Fruit fly (Drosophila melanogaster) whole organism, embryonic: ENCODE data around the gene CG43055.

Source experiments
- Abd-B ChIP-seq: fragments of 200-800 bp; sonication (Bioruptor generic); optimal IDR thresholded peaks from 2 replicates; lab custom pipeline; 2018; ENCODE audit warnings: missing biosample characterization, mild to moderate bottlenecking, missing genetic modification characterization, moderate library complexity
- Atf6 ChIP-seq: fragments of 200-800 bp; sonication (Bioruptor generic); IDR thresholded peaks from 2 replicates; pipeline ENCODE4 v1.3.6; 2022; ENCODE audit warnings: missing biosample characterization, missing genetic modification characterization
- BEAF-32 ChIP-seq: fragments of 200-800 bp; sonication (Bioruptor generic); optimal IDR thresholded peaks from 3 replicates; lab custom pipeline; 2017; ENCODE audit warnings: missing biosample characterization, missing genetic modification characterization, mild to moderate bottlenecking, moderate library complexity, missing genetic modification reagents
- CG10431 ChIP-seq: fragments of 200-800 bp; sonication (Bioruptor generic); optimal IDR thresholded peaks from 3 replicates; lab custom pipeline; 2018; ENCODE audit warnings: missing biosample characterization, mild to moderate bottlenecking, missing genetic modification characterization
- CG10565 ChIP-seq: fragments of 200-800 bp; sonication (Bioruptor generic); optimal IDR thresholded peaks from 3 replicates; lab custom pipeline; 2016; ENCODE audit warnings: missing biosample characterization, mild to moderate bottlenecking, missing genetic modification characterization
- CG11093 ChIP-seq: fragments of 200-800 bp; sonication (Bioruptor generic); IDR thresholded peaks from 3 replicates; pipeline ENCODE4 v1.3.6; 2022; ENCODE audit warnings: missing biosample characterization, missing genetic modification characterization
- CG11696 ChIP-seq: fragments of 200-800 bp; sonication (Bioruptor generic); IDR thresholded peaks from 2 replicates; pipeline ENCODE4 v1.3.6; 2022; ENCODE audit warnings: missing biosample characterization, missing genetic modification characterization
- CG1602 ChIP-seq: fragments of 200-800 bp; sonication (Bioruptor generic); optimal IDR thresholded peaks from 3 replicates; lab custom pipeline; 2016; ENCODE audit warnings: missing biosample characterization, missing genetic modification characterization
- CG17186 ChIP-seq: fragments of 200-800 bp; sonication (Bioruptor generic); optimal IDR thresholded peaks from 3 replicates; lab custom pipeline; 2017; ENCODE audit warnings: missing biosample characterization, missing genetic modification reagents, missing genetic modification characterization
- CG17829 ChIP-seq: fragments of 200-800 bp; optimal IDR thresholded peaks from 2 replicates; lab custom pipeline; 2019; ENCODE audit warnings: missing biosample characterization, mild to moderate bottlenecking, missing genetic modification characterization, moderate library complexity
- CG30431 ChIP-seq: fragments of 200-800 bp; sonication (Bioruptor generic); optimal IDR thresholded peaks from 2 replicates; lab custom pipeline; 2017; ENCODE audit warnings: missing biosample characterization, missing genetic modification characterization
- CG32532 ChIP-seq: fragments of 200-800 bp; sonication (Bioruptor generic); IDR thresholded peaks from 2 replicates; pipeline ENCODE4 v1.3.6; 2022; ENCODE audit warnings: missing biosample characterization, missing genetic modification characterization
- CG32767 ChIP-seq: fragments of 200-800 bp; sonication (Bioruptor generic); IDR thresholded peaks from 2 replicates; pipeline ENCODE4 v1.3.6; 2022; ENCODE audit warnings: missing biosample characterization, missing genetic modification characterization
- CG4328 ChIP-seq: fragments of 200-800 bp; sonication (Bioruptor generic); optimal IDR thresholded peaks from 3 replicates; lab custom pipeline; 2017; ENCODE audit warnings: missing biosample characterization, missing genetic modification reagents, missing genetic modification characterization
- CG4360 ChIP-seq: fragments of 200-800 bp; sonication (Bioruptor generic); IDR thresholded peaks from 2 replicates; pipeline ENCODE4 v1.3.6; 2022; ENCODE audit warnings: missing biosample characterization, missing genetic modification characterization
- CG4424 ChIP-seq: fragments of 200-800 bp; sonication (Bioruptor generic); optimal IDR thresholded peaks from 3 replicates; lab custom pipeline; 2016; ENCODE audit warnings: missing biosample characterization, missing genetic modification characterization
- CG4854 ChIP-seq: fragments of 200-800 bp; sonication (Bioruptor generic); optimal IDR thresholded peaks from 2 replicates; lab custom pipeline; 2016; ENCODE audit warnings: missing biosample characterization, missing genetic modification characterization, inconsistent platforms
- CG6813 ChIP-seq: fragments of 200-800 bp; sonication (Bioruptor generic); optimal IDR thresholded peaks from 2 replicates; lab custom pipeline; 2017; ENCODE audit warnings: missing biosample characterization, missing genetic modification characterization, mild to moderate bottlenecking, moderate library complexity, missing genetic modification reagents
- CG7786 ChIP-seq: fragments of 200-800 bp; sonication (Bioruptor generic); optimal IDR thresholded peaks from 2 replicates; lab custom pipeline; 2016; ENCODE audit warnings: missing biosample characterization, missing genetic modification characterization
- CG8388 ChIP-seq: fragments of 200-800 bp; sonication (Bioruptor generic); optimal IDR thresholded peaks from 2 replicates; lab custom pipeline; 2019; ENCODE audit warnings: missing biosample characterization, mild to moderate bottlenecking, missing genetic modification characterization, moderate library complexity
- CG9215 ChIP-seq: fragments of 200-800 bp; sonication (Bioruptor generic); IDR thresholded peaks from 2 replicates; pipeline ENCODE4 v1.3.6; 2022; ENCODE audit warnings: missing biosample characterization, missing genetic modification characterization
- CkIIα-i1 ChIP-seq: fragments of 200-800 bp; sonication (Bioruptor generic); IDR thresholded peaks from 2 replicates; pipeline ENCODE4 v1.3.6; 2022; ENCODE audit warnings: missing biosample characterization, missing genetic modification characterization
- Dp ChIP-seq: fragments of 200-800 bp; sonication (Bioruptor generic); optimal IDR thresholded peaks from 2 replicates; lab custom pipeline; 2018; ENCODE audit warnings: missing biosample characterization, mild to moderate bottlenecking, missing genetic modification characterization, moderate library complexity
- Dref ChIP-seq: fragments of 200-800 bp; sonication (Bioruptor generic); IDR thresholded peaks from 2 replicates; pipeline ENCODE4 v1.3.6; 2022; ENCODE audit warnings: missing biosample characterization, missing genetic modification characterization
- Fer1 ChIP-seq: fragments of 200-800 bp; sonication (Bioruptor generic); optimal IDR thresholded peaks from 2 replicates; lab custom pipeline; 2017; ENCODE audit warnings: missing biosample characterization, mild to moderate bottlenecking, missing genetic modification characterization
- HmgZ ChIP-seq: fragments of 200-800 bp; sonication (Bioruptor generic); optimal IDR thresholded peaks from 2 replicates; lab custom pipeline; 2018; ENCODE audit warnings: missing biosample characterization, mild to moderate bottlenecking, missing genetic modification characterization
- Hsf ChIP-seq: fragments of 200-800 bp; sonication (Bioruptor generic); optimal IDR thresholded peaks from 3 replicates; lab custom pipeline; 2016; ENCODE audit warnings: missing biosample characterization, missing genetic modification characterization
- Lhr ChIP-seq: fragments of 200-800 bp; sonication (Bioruptor generic); optimal IDR thresholded peaks from 3 replicates; lab custom pipeline; 2017; ENCODE audit warnings: mild to moderate bottlenecking, missing biosample characterization, missing genetic modification reagents, missing genetic modification characterization
- Max ChIP-seq: fragments of 200-800 bp; sonication (Bioruptor generic); optimal IDR thresholded peaks from 2 replicates; lab custom pipeline; 2016; ENCODE audit warnings: missing biosample characterization, mild to moderate bottlenecking, missing genetic modification characterization
- Opbp ChIP-seq: fragments of 200-800 bp; sonication (Bioruptor generic); IDR thresholded peaks from 3 replicates; pipeline ENCODE4 v1.3.6; 2022; ENCODE audit warnings: missing biosample characterization, missing genetic modification characterization; ENCODE audit not compliant: partially characterized antibody
- Pdp1 ChIP-seq, 2 experiments: fragments of 200-800 bp; sonication (Bioruptor generic); optimal IDR thresholded peaks; 3 replicates each; lab custom pipeline; 2016; ENCODE audit warnings: missing biosample characterization in 2 of 2, missing genetic modification characterization in 2 of 2, mild to moderate bottlenecking in 1 of 2, moderate library complexity in 1 of 2
- Poxn ChIP-seq: fragments of 200-800 bp; sonication (Bioruptor generic); IDR thresholded peaks from 2 replicates; pipeline ENCODE4 v1.3.6; 2022; ENCODE audit warnings: missing biosample characterization, missing genetic modification characterization
- Ravus ChIP-seq: fragments of 200-800 bp; sonication (Bioruptor generic); IDR thresholded peaks from 2 replicates; pipeline ENCODE4 v1.3.6; 2022; ENCODE audit warnings: missing biosample characterization, missing genetic modification characterization
- Rx ChIP-seq: fragments of 200-800 bp; sonication (Bioruptor generic); IDR thresholded peaks from 2 replicates; pipeline ENCODE4 v1.3.6; 2022; ENCODE audit warnings: missing biosample characterization, missing genetic modification characterization
- Sry-δ ChIP-seq: fragments of 200-800 bp; sonication (Bioruptor generic); optimal IDR thresholded peaks from 2 replicates; lab custom pipeline; 2016; ENCODE audit warnings: missing biosample characterization, missing genetic modification characterization
- al ChIP-seq: fragments of 200-800 bp; sonication (Bioruptor generic); IDR thresholded peaks from 2 replicates; pipeline ENCODE4 v1.3.6; 2022; ENCODE audit warnings: missing biosample characterization, missing genetic modification characterization
- ash1 ChIP-seq: fragments of 200-800 bp; sonication (Bioruptor generic); optimal IDR thresholded peaks from 2 replicates; lab custom pipeline; 2018; ENCODE audit warnings: missing biosample characterization, mild to moderate bottlenecking, missing genetic modification characterization
- cad ChIP-seq: fragments of >200 bp; optimal IDR thresholded peaks from 2 replicates; lab custom pipeline; 2017; ENCODE audit warnings: missing biosample characterization, missing genetic modification characterization
- cas ChIP-seq: fragments of 200-800 bp; sonication (Bioruptor generic); IDR thresholded peaks from 2 replicates; pipeline ENCODE4 v1.3.6; 2022; ENCODE audit warnings: missing biosample characterization, missing genetic modification characterization
- ci ChIP-seq: fragments of 200-800 bp; sonication (Bioruptor generic); IDR thresholded peaks from 3 replicates; pipeline ENCODE4 v1.3.6; 2022; ENCODE audit warnings: missing biosample characterization, missing genetic modification characterization
- emc ChIP-seq: fragments of 200-800 bp; sonication (Bioruptor generic); optimal IDR thresholded peaks from 2 replicates; lab custom pipeline; 2016; ENCODE audit warnings: missing biosample characterization, missing genetic modification characterization
- fu2 ChIP-seq: fragments of 200-800 bp; sonication (Bioruptor generic); optimal IDR thresholded peaks from 2 replicates; lab custom pipeline; 2016; ENCODE audit warnings: missing biosample characterization, missing genetic modification characterization
- her ChIP-seq: fragments of 200-800 bp; sonication (Bioruptor generic); optimal IDR thresholded peaks from 2 replicates; lab custom pipeline; 2016; ENCODE audit warnings: missing biosample characterization, missing genetic modification characterization
- hth ChIP-seq: fragments of >200 bp; optimal IDR thresholded peaks from 2 replicates; lab custom pipeline; 2017; ENCODE audit warnings: inconsistent platforms
- pum ChIP-seq: fragments of 200-800 bp; sonication (Bioruptor generic); optimal IDR thresholded peaks from 2 replicates; lab custom pipeline; 2016; ENCODE audit warnings: missing biosample characterization, missing genetic modification characterization
- ranshi ChIP-seq: fragments of 200-800 bp; sonication (Bioruptor generic); IDR thresholded peaks from 2 replicates; pipeline ENCODE4 v1.3.6; 2022; ENCODE audit warnings: missing biosample characterization, missing genetic modification characterization
- rib ChIP-seq: fragments of 200-800 bp; sonication (Bioruptor generic); IDR thresholded peaks from 2 replicates; pipeline ENCODE4 v1.3.6; 2022; ENCODE audit warnings: missing biosample characterization, missing genetic modification characterization
- salm ChIP-seq: fragments of 200-800 bp; sonication (Bioruptor generic); optimal IDR thresholded peaks from 2 replicates; lab custom pipeline; 2018; ENCODE audit warnings: missing biosample characterization, mild to moderate bottlenecking, missing genetic modification characterization
- sens ChIP-seq: fragments of 200-800 bp; sonication (Bioruptor generic); peaks from one replicate; lab custom pipeline; 2016; ENCODE audit warnings: missing biosample characterization, missing genetic modification characterization
- sqz ChIP-seq: fragments of 200-800 bp; sonication (Bioruptor generic); optimal IDR thresholded peaks from 3 replicates; lab custom pipeline; 2018; ENCODE audit warnings: missing biosample characterization, mild to moderate bottlenecking, missing genetic modification characterization
- stc ChIP-seq: fragments of 200-800 bp; sonication (Bioruptor generic); IDR thresholded peaks from 2 replicates; pipeline ENCODE4 v1.3.6; 2022; ENCODE audit warnings: missing biosample characterization, missing genetic modification characterization
- unpg ChIP-seq: fragments of 200-800 bp; sonication (Bioruptor generic); optimal IDR thresholded peaks from 3 replicates; lab custom pipeline; 2018; ENCODE audit warnings: missing biosample characterization, mild to moderate bottlenecking, missing genetic modification characterization, moderate library complexity
- zf30C ChIP-seq: fragments of 200-800 bp; sonication (Bioruptor generic); optimal IDR thresholded peaks from 3 replicates; lab custom pipeline; 2018; ENCODE audit warnings: missing biosample characterization, mild to moderate bottlenecking, missing genetic modification characterization

The CG43055 gene

DNA sequence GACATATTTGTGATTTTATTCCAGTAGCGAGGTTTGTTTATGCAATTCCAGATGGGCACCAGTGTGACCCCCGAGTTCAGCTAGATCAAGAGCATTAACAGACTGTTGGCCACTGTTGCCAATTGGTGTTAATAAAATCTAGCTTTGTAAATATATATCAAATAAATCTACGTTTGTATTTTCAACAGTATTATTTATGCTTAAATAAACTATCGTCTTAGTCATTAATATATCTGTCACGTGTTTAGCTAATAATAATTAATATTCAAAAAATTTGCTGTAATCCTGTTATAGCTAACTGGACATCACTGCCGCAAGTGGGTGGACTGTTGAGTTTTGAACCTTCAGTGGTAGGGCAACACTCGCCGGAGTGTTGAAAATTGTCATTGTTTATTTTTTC lies 48.6 kb downstream of the CG43055 start, which contains the start of the genes mRpL27 and CG15435 (continued):
- no peak for TF ChIP-seq Lhr
- TF ChIP-seq emc (GFP tag; lab: Kevin White, UChicago): no peak
- peak; percentile 81 for TF ChIP-seq HmgZ
- no peak for TF ChIP-seq CG4360 (GFP tag; lab: Robert Waterston, UW)
- TF ChIP-seq CG1602 (GFP tag; lab: Kevin White, UChicago): no peak
- TF ChIP-seq CG32767 (GFP tag; lab: Robert Waterston, UW): no peak
- TF ChIP-seq CG11093 (GFP tag; lab: Robert Waterston, UW): no peak
- no peak for TF ChIP-seq CkIIα-i1 (GFP tag; lab: Robert Waterston, UW)
- TF ChIP-seq CG4328 (GFP tag; lab: Kevin White, UChicago): peak; percentile 42
- TF ChIP-seq CG4424 (GFP tag; lab: Kevin White, UChicago): no peak
- peak; percentile 46 for TF ChIP-seq unpg
- no peak for TF ChIP-seq Dref (GFP tag; lab: Robert Waterston, UW)
- TF ChIP-seq Sry-δ (GFP tag; lab: Kevin White, UChicago): no peak
- no peak for TF ChIP-seq rib (GFP tag; lab: Robert Waterston, UW)
- TF ChIP-seq sqz: no peak
- TF ChIP-seq Opbp (GFP tag; lab: Robert Waterston, UW): 0 out of 3 replicates have a peak, but pooled peaks have one; percentile 15
- peak; percentile 53 for TF ChIP-seq Fer1 (GFP tag; lab: Kevin White, UChicago)
- TF ChIP-seq CG8388 (GFP tag; lab: Kevin White, UChicago): no peak
- no peak for TF ChIP-seq CG9215 (GFP tag; lab: Robert Waterston, UW)
- no peak for TF ChIP-seq Ravus (GFP tag; lab: Robert Waterston, UW)
- no peak for TF ChIP-seq Atf6 (GFP tag; lab: Robert Waterston, UW)
- peak; percentile 63 for TF ChIP-seq Hsf (GFP tag; lab: Kevin White, UChicago)
- TF ChIP-seq her (GFP tag; lab: Kevin White, UChicago): no peak
- 0 out of 2 replicates have a peak, but pooled peaks have one; percentile 14 for TF ChIP-seq Rx
- TF ChIP-seq zf30C: no peak
- no peak for TF ChIP-seq CG7786 (GFP tag; lab: Kevin White, UChicago)
- TF ChIP-seq CG10431 (GFP tag; lab: Kevin White, UChicago): no peak
- no peak for TF ChIP-seq CG11696 (GFP tag; lab: Robert Waterston, UW)
- TF ChIP-seq Poxn (GFP tag; lab: Robert Waterston, UW): no peak
- no peak for TF ChIP-seq ash1 (GFP tag; lab: Kevin White, UChicago)
- no peak for TF ChIP-seq cas (GFP tag; lab: Robert Waterston, UW)
- TF ChIP-seq Max (GFP tag; lab: Kevin White, UChicago): peak; percentile 53
- TF ChIP-seq sens (GFP tag; lab: Kevin White, UChicago): peak; percentile 67
- no peak for TF ChIP-seq ranshi (GFP tag; lab: Robert Waterston, UW)
- TF ChIP-seq CG4854 (GFP tag; lab: Kevin White, UChicago): peak; percentile 88
- TF ChIP-seq CG17186: no peak
- TF ChIP-seq CG6813 (GFP tag; lab: Kevin White, UChicago): no peak
- no peak for TF ChIP-seq al (GFP tag; lab: Robert Waterston, UW)
- TF ChIP-seq salm (tag; lab: Kevin White, UChicago): no peak
- peak; percentile 35 for TF ChIP-seq BEAF-32 (GFP tag; lab: Kevin White, UChicago)
- no peak for TF ChIP-seq fu2 (GFP tag; lab: Kevin White, UChicago)
- TF ChIP-seq ci (GFP tag; lab: Robert Waterston, UW): no peak
- peak; percentile 49 for TF ChIP-seq CG32532
- TF ChIP-seq Abd-B: peak; percentile 10
- TF ChIP-seq CG10565 (GFP tag; lab: Kevin White, UChicago): no peak
- TF ChIP-seq pum (GFP tag; lab: Kevin White, UChicago): no peak
- no peak for TF ChIP-seq hth
- peak in 1 of 2 experiments; percentile 95 for TF ChIP-seq Pdp1 (GFP tag; optimal IDR thresholded peaks at IDR 0.05; lab: Kevin White, UChicago)
- no peak for TF ChIP-seq cad
- peak; percentile 59 for TF ChIP-seq CG17829
- no peak for TF ChIP-seq CG30431 (GFP tag; lab: Kevin White, UChicago)
- peak; percentile 13 for TF ChIP-seq Dp (GFP tag; lab: Kevin White, UChicago)
- TF ChIP-seq stc (GFP tag; lab: Robert Waterston, UW): no peak
